Fruit fly (Drosophila melanogaster): Measurements from ENCODE around the gene ebd1.
A peak's percentile ranks its signal among the peaks of the same experiment; 100 is the strongest.

Gene ebd1

DNA sequence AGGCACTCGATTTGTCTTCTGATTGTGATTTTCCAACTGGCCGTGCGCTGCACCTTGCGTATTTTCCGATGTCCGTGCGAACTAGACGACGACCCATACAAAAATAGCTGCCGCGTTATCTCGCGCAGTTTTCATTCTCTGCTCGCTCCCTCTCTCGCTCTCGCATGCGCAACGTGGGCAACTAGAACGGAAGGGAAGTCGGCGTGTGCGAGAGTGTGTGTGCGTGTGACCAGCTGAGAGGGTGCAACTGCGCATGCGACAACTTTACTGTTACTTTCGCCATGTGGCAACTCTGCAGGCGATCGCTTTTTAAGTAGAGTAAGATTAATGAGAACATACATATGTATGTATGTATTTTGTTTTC lies at the start of gene ebd1:
TSS of gene ebd1 (minus strand) at position 109 of the 364 bp plus-strand sequence.
- TF ChIP-seq CG17801 (GFP tag; optimal IDR thresholded peaks at IDR 0.05; ENCODE audit: partially characterized antibody), result no peak

- TF ChIP-seq CG17801 (GFP tag; optimal IDR thresholded peaks at IDR 0.05; ENCODE audit: partially characterized antibody), result no peak
Observed at dm6 chr3L:733845-734697, 48.7 kb upstream of the ebd1 start.

DNA sequence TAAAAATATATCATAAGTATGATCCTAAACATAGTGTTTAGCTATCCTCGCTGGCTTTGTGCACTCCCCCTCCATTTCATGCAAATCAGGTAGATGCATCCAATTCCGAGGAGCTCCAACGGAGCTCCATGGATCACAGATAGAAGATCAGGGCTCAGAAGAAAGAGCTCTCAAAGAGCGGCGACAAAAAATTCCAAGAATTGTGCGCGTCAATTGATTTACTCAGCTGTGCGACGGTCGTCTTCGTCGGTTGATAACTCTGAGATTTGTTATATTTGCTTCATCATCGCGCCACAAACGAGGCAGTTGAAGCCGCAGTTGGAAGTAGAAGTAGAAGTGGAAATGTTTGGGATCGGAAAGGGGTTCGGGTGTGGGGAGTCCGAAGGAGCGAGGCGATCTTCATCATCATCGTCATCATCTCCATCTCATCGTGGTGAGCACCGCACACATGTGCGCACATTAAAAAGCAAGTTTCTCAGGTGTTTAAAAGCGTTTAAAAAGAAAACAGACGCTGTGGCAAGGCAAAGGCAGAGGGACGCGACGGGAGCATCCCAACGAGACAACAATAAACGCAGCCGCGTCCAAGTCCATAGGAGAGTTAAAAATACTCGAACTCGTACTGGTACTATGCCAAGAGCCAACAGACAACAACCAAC lies 48.0 kb upstream of the ebd1 start:
- no peak for TF ChIP-seq CG17801 (GFP tag; optimal IDR thresholded peaks at IDR 0.05; ENCODE audit: partially characterized antibody)

dm6 chr3L:732290-732954 lies 47.1 kb upstream of the ebd1 start:
- TF ChIP-seq CG17801 (GFP tag; optimal IDR thresholded peaks at IDR 0.05; ENCODE audit: partially characterized antibody), result peak; percentile 52

- no peak for TF ChIP-seq CG17801 (GFP tag; optimal IDR thresholded peaks at IDR 0.05; ENCODE audit: partially characterized antibody)
Observed at dm6 chr3L:731469-731868, 46.1 kb upstream of the ebd1 start.

- TF ChIP-seq CG17801 (GFP tag; optimal IDR thresholded peaks at IDR 0.05; ENCODE audit: partially characterized antibody), result no peak
Observed at dm6 chr3L:729345-729744, 44.0 kb upstream of the ebd1 start.

- TF ChIP-seq CG17801 (GFP tag; optimal IDR thresholded peaks at IDR 0.05; ENCODE audit: partially characterized antibody), result no peak
Observed at dm6 chr3L:728579-728978, 43.2 kb upstream of the ebd1 start.

- TF ChIP-seq CG17801 (GFP tag; optimal IDR thresholded peaks at IDR 0.05; ENCODE audit: partially characterized antibody), result no peak
Observed at dm6 chr3L:727874-728273, 42.5 kb upstream of the ebd1 start.

DNA sequence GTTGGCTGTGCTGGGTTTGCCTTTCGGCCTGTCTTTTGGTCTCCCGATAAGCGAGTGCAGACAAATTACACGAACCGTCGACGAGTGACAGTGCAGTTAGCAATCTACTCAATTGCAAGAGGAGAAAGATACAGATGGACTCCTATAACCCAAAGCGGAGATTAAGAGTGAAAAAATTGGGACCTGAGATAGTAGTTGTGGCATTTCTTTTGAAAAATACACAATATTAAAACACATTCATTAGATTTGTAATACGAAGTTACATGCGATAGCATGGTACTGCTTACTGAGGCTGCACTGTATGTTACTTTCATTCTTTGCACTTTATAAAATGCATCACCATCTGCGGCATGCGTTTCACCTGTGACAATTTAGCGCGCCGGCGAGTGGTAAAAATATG lies 41.8 kb upstream of the ebd1 start:
- no peak for TF ChIP-seq CG17801 (GFP tag; optimal IDR thresholded peaks at IDR 0.05; ENCODE audit: partially characterized antibody)

- no peak for TF ChIP-seq CG17801 (GFP tag; optimal IDR thresholded peaks at IDR 0.05; ENCODE audit: partially characterized antibody)
Observed at dm6 chr3L:726486-727180, 41.3 kb upstream of the ebd1 start.

DNA sequence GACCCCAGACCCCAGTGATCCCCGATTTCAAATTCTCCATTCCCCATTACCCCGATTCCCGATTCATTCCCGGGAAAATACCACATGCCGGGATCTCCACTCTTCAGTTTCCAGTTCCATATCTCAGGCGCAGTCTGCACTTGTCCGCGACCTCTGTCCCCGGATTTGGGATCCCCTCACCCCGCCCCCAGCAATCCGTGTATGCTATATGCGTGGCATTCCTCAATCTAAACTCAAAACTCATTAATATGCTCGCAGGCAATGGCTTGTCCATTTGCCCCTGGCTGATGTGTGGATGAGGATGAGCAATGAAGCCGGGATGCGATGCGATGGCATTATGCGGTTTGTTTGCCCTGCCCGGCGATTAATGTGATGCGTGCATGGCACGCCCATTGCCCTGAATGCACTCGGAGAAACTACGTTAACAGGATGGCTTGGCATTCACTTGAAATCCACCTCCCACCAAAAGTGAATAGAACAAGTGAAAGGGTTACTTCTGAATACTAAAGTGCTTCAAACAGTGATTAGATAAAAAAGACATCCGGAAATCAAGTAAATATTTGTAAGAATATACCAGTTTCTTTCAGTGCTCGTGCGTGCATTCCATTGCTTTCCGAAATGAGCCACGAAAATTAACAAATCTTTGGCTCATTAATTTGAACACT lies 40.3 kb upstream of the ebd1 start:
- no peak for TF ChIP-seq CG17801 (GFP tag; optimal IDR thresholded peaks at IDR 0.05; ENCODE audit: partially characterized antibody)

DNA sequence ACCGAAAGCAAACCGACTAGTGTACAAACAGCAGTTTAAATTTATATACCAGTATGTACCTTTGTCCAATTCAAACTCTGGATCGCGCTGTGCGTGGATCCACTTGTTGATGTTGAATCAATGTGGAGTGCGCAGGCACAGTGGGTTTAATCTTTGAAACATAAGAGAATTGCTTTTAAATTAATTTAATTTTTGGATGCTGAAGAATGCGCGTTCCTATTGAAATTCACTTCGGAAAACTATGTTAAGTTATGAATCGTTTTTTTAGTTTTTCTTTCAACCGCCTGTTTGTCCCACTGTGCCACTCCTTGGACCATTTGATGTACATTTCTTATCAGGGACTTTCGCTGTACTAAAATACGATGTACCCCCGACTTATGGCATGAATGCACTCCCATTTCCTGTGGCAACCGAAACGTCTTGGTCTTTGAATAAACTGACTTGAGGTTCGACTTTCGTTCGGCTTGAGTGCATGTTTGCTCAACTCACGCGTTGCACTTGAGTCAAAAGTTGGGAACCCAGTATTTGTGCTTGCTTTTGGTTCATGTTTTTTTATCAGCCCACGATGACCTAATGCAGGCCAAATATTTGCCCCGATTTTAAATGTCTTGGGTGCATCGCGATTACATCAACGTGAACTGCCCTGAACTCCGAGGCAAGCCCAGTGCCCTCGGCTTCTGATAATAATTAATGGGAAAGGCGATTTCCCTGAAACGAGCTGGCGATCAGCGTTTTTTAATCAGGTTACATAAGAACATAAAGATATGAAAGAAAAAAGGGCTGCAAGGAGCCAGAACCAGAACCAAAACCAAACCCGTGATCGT lies 39.4 kb upstream of the ebd1 start:
- peak; percentile 34 for TF ChIP-seq CG17801 (GFP tag; optimal IDR thresholded peaks at IDR 0.05; ENCODE audit: partially characterized antibody)

- TF ChIP-seq CG17801 (GFP tag; optimal IDR thresholded peaks at IDR 0.05; ENCODE audit: partially characterized antibody), result no peak
Observed at dm6 chr3L:723654-724461, 38.5 kb upstream of the ebd1 start.
